Fruit fly (Drosophila melanogaster) whole organism, embryonic: ENCODE measurements around the gene CG17855.
A peak's percentile ranks its signal among the peaks of the same experiment; 100 is the strongest.

ENCODE experiments used
- Atf-2 ChIP-seq: fragments of 200-800 bp; sonication (Bioruptor generic); optimal IDR thresholded peaks from 2 replicates; lab custom pipeline; 2016; ENCODE audit warnings: missing biosample characterization, missing genetic modification characterization
- CG11085 ChIP-seq: fragments of 200-800 bp; sonication (Bioruptor generic); IDR thresholded peaks from 2 replicates; pipeline ENCODE4 v1.3.6; 2022; ENCODE audit warnings: missing biosample characterization, missing genetic modification characterization
- CG1233 ChIP-seq: fragments of 200-800 bp; sonication (Bioruptor generic); optimal IDR thresholded peaks from 4 replicates; lab custom pipeline; 2018; ENCODE audit warnings: missing biosample characterization, mild to moderate bottlenecking, missing genetic modification characterization
- CG12659 ChIP-seq: fragments of 200-800 bp; sonication (Bioruptor generic); optimal IDR thresholded peaks from 3 replicates; lab custom pipeline; 2017; ENCODE audit warnings: mild to moderate bottlenecking, missing biosample characterization, missing genetic modification reagents, missing genetic modification characterization
- CG13424 ChIP-seq: fragments of 200-800 bp; sonication (Bioruptor generic); optimal IDR thresholded peaks from 2 replicates; lab custom pipeline; 2019; ENCODE audit warnings: missing biosample characterization, mild to moderate bottlenecking, missing genetic modification characterization, moderate library complexity
- CG14965 ChIP-seq: fragments of 200-800 bp; sonication (Bioruptor generic); optimal IDR thresholded peaks from 2 replicates; lab custom pipeline; 2016; ENCODE audit warnings: missing biosample characterization, missing genetic modification characterization, borderline replicate concordance
- CG1529 ChIP-seq: fragments of 200-800 bp; sonication (Bioruptor generic); optimal IDR thresholded peaks from 3 replicates; lab custom pipeline; 2018; ENCODE audit warnings: missing biosample characterization, missing genetic modification characterization
- CG15479 ChIP-seq: fragments of 200-800 bp; sonication (Bioruptor generic); optimal IDR thresholded peaks from 3 replicates; lab custom pipeline; 2019; ENCODE audit warnings: missing biosample characterization, mild to moderate bottlenecking, missing genetic modification characterization, moderate library complexity
- CG17186 ChIP-seq: fragments of 200-800 bp; sonication (Bioruptor generic); optimal IDR thresholded peaks from 3 replicates; lab custom pipeline; 2017; ENCODE audit warnings: missing biosample characterization, missing genetic modification reagents, missing genetic modification characterization
- CG18262 ChIP-seq: fragments of 200-800 bp; optimal IDR thresholded peaks from 3 replicates; lab custom pipeline; 2019; ENCODE audit warnings: missing biosample characterization, mild to moderate bottlenecking, missing genetic modification characterization, moderate library complexity
- CG18476 ChIP-seq: fragments of 200-800 bp; sonication (Bioruptor generic); optimal IDR thresholded peaks from 2 replicates; lab custom pipeline; 2016; ENCODE audit warnings: missing biosample characterization, mild to moderate bottlenecking, missing genetic modification characterization
- CG31365 ChIP-seq: fragments of 200-800 bp; sonication (Bioruptor generic); optimal IDR thresholded peaks from 2 replicates; lab custom pipeline; 2018; ENCODE audit warnings: missing biosample characterization, mild to moderate bottlenecking, missing genetic modification characterization
- CG32772 ChIP-seq: fragments of 200-800 bp; sonication (Bioruptor generic); IDR thresholded peaks from 2 replicates; pipeline ENCODE4 v1.3.6; 2022; ENCODE audit warnings: missing biosample characterization, missing genetic modification characterization
- CG6683 ChIP-seq: fragments of 200-800 bp; sonication (Bioruptor generic); optimal IDR thresholded peaks from 2 replicates; lab custom pipeline; 2017; ENCODE audit warnings: missing biosample characterization, mild to moderate bottlenecking, missing genetic modification characterization, missing genetic modification reagents
- CG7556 ChIP-seq: fragments of 200-800 bp; sonication (Bioruptor generic); optimal IDR thresholded peaks from 2 replicates; lab custom pipeline; 2017; ENCODE audit warnings: missing biosample characterization, mild to moderate bottlenecking, missing genetic modification characterization
- CG8924 ChIP-seq: fragments of 200-800 bp; optimal IDR thresholded peaks from 3 replicates; lab custom pipeline; 2019; ENCODE audit warnings: missing biosample characterization, mild to moderate bottlenecking, missing genetic modification characterization, moderate library complexity
- CG9932 ChIP-seq: fragments of 200-800 bp; sonication (Bioruptor generic); IDR thresholded peaks from 2 replicates; pipeline ENCODE4 v1.3.6; 2022; ENCODE audit warnings: missing biosample characterization, missing genetic modification characterization
- CkIIα-i1 ChIP-seq: fragments of 200-800 bp; sonication (Bioruptor generic); IDR thresholded peaks from 2 replicates; pipeline ENCODE4 v1.3.6; 2022; ENCODE audit warnings: missing biosample characterization, missing genetic modification characterization
- D19B ChIP-seq: fragments of 200-800 bp; sonication (Bioruptor generic); optimal IDR thresholded peaks from 2 replicates; lab custom pipeline; 2017; ENCODE audit warnings: missing biosample characterization, mild to moderate bottlenecking, missing genetic modification characterization
- Dad ChIP-seq: fragments of 200-800 bp; sonication (Bioruptor generic); optimal IDR thresholded peaks from 3 replicates; lab custom pipeline; 2016; ENCODE audit warnings: missing biosample characterization, missing genetic modification characterization
- E2f1 ChIP-seq: fragments of 200-800 bp; sonication (Bioruptor generic); IDR thresholded peaks from 2 replicates; pipeline ENCODE4 v1.3.6; 2022; ENCODE audit warnings: missing biosample characterization, missing genetic modification characterization
- ERR ChIP-seq: fragments of 200-800 bp; sonication (Bioruptor generic); optimal IDR thresholded peaks from 2 replicates; lab custom pipeline; 2016; ENCODE audit warnings: missing biosample characterization, missing genetic modification characterization
- MTF-1 ChIP-seq: fragments of 200-800 bp; sonication (Bioruptor generic); optimal IDR thresholded peaks from 2 replicates; lab custom pipeline; 2018; ENCODE audit warnings: missing biosample characterization, mild to moderate bottlenecking, missing genetic modification characterization, borderline replicate concordance
- Med ChIP-seq: fragments of 200-800 bp; sonication (Bioruptor generic); peaks from one replicate; lab custom pipeline; 2016; ENCODE audit warnings: missing biosample characterization, missing genetic modification characterization, mild to moderate bottlenecking, inconsistent platforms, moderate library complexity
- Oaz ChIP-seq: fragments of 200-800 bp; sonication (Bioruptor generic); IDR thresholded peaks from 2 replicates; pipeline ENCODE4 v1.3.6; 2022; ENCODE audit warnings: missing biosample characterization, missing genetic modification characterization
- Ravus ChIP-seq: fragments of 200-800 bp; sonication (Bioruptor generic); IDR thresholded peaks from 2 replicates; pipeline ENCODE4 v1.3.6; 2022; ENCODE audit warnings: missing biosample characterization, missing genetic modification characterization
- Six4 ChIP-seq: fragments of 200-800 bp; sonication (Bioruptor generic); optimal IDR thresholded peaks from 2 replicates; lab custom pipeline; 2016; ENCODE audit warnings: missing biosample characterization, missing genetic modification characterization
- Sox100B ChIP-seq: fragments of 200-800 bp; sonication (Bioruptor generic); optimal IDR thresholded peaks from 3 replicates; lab custom pipeline; 2018; ENCODE audit warnings: missing biosample characterization, mild to moderate bottlenecking, missing genetic modification characterization
- bowl ChIP-seq: fragments of 200-800 bp; sonication (Bioruptor generic); IDR thresholded peaks from 2 replicates; pipeline ENCODE4 v1.3.6; 2022; ENCODE audit warnings: missing biosample characterization, missing genetic modification characterization
- chif ChIP-seq, 2 experiments: fragments of 200-800 bp; sonication (Bioruptor generic); optimal IDR thresholded peaks; 3 replicates each; lab custom pipeline; 2016; ENCODE audit warnings: missing biosample characterization in 2 of 2, missing genetic modification characterization in 2 of 2
- cwo ChIP-seq: fragments of 200-800 bp; sonication (Bioruptor generic); optimal IDR thresholded peaks from 3 replicates; lab custom pipeline; 2017; ENCODE audit warnings: missing biosample characterization, missing genetic modification characterization, mild to moderate bottlenecking, moderate library complexity, missing genetic modification reagents
- danr ChIP-seq: fragments of 200-800 bp; sonication (Bioruptor generic); IDR thresholded peaks from 2 replicates; pipeline ENCODE4 v1.3.6; 2022; ENCODE audit warnings: missing biosample characterization, missing genetic modification characterization
- dpn ChIP-seq, 2 experiments: fragments of 200-800 bp; sonication (Bioruptor generic); optimal IDR thresholded peaks; 3 replicates each; lab custom pipeline; 2016; ENCODE audit warnings: missing biosample characterization in 2 of 2, missing genetic modification characterization in 2 of 2
- gt ChIP-seq: fragments of 200-800 bp; sonication (Bioruptor generic); IDR thresholded peaks from 2 replicates; pipeline ENCODE4 v1.3.6; 2022; ENCODE audit warnings: missing biosample characterization, missing genetic modification characterization
- hkb ChIP-seq, 2 experiments: fragments of 200-800 bp in 1 of 2; fragments of >200 bp in 1 of 2; sonication (Bioruptor generic) in 1 of 2; IDR thresholded peaks in 1 of 2; optimal IDR thresholded peaks in 1 of 2; 2 replicates each; pipeline versions ENCODE4 v1.3.6 to Lab custom; 2017 to 2022; ENCODE audit warnings: missing biosample characterization in 1 of 2, missing genetic modification characterization in 1 of 2
- ind ChIP-seq: fragments of 200-800 bp; sonication (Bioruptor generic); optimal IDR thresholded peaks from 3 replicates; lab custom pipeline; 2016; ENCODE audit warnings: missing biosample characterization, missing genetic modification characterization
- kay ChIP-seq: fragments of 200-800 bp; sonication (Bioruptor generic); optimal IDR thresholded peaks from 2 replicates; lab custom pipeline; 2016; ENCODE audit warnings: missing biosample characterization, missing genetic modification characterization
- lilli ChIP-seq: fragments of 200-800 bp; sonication (Bioruptor generic); optimal IDR thresholded peaks from 3 replicates; lab custom pipeline; 2016; ENCODE audit warnings: missing biosample characterization, missing genetic modification characterization
- lola ChIP-seq, 3 experiments: fragments of >200 bp in 2 of 3; fragments of 200-800 bp in 1 of 3; sonication (Bioruptor generic) in 1 of 3; optimal IDR thresholded peaks; 2 replicates each; lab custom pipeline; 2017 to 2019; ENCODE audit warnings: missing biosample characterization in 3 of 3, missing genetic modification characterization in 3 of 3, mild to moderate bottlenecking in 1 of 3, moderate library complexity in 1 of 3
- lov ChIP-seq, 2 experiments: fragments of 200-800 bp in 1 of 2; fragments of >200 bp in 1 of 2; sonication (Bioruptor generic) in 1 of 2; IDR thresholded peaks in 1 of 2; optimal IDR thresholded peaks in 1 of 2; 2 replicates in 1 of 2; 3 replicates in 1 of 2; pipeline versions ENCODE4 v1.3.6 to Lab custom; 2017 to 2022; ENCODE audit warnings: missing biosample characterization in 1 of 2, missing genetic modification characterization in 1 of 2
- pan ChIP-seq, 4 experiments: fragments of >200 bp in 3 of 4; fragments of 200-800 bp in 1 of 4; sonication (Bioruptor generic) in 1 of 4; optimal IDR thresholded peaks in 3 of 4; IDR thresholded peaks in 1 of 4; 2 replicates each; pipeline versions ENCODE4 v1.3.6 to Lab custom; 2017 to 2022; ENCODE audit warnings: missing biosample characterization in 2 of 4, missing genetic modification characterization in 2 of 4, mixed read lengths in 1 of 4
- pfk ChIP-seq: fragments of 200-800 bp; sonication (Bioruptor generic); optimal IDR thresholded peaks from 2 replicates; lab custom pipeline; 2018; ENCODE audit warnings: missing biosample characterization, mild to moderate bottlenecking, missing genetic modification characterization, moderate library complexity
- schlank ChIP-seq: fragments of 200-800 bp; sonication (Bioruptor generic); optimal IDR thresholded peaks from 2 replicates; lab custom pipeline; 2018; ENCODE audit warnings: missing biosample characterization, mild to moderate bottlenecking, missing genetic modification characterization
- slou ChIP-seq: fragments of 200-800 bp; sonication (Bioruptor generic); optimal IDR thresholded peaks from 3 replicates; lab custom pipeline; 2016; ENCODE audit warnings: missing biosample characterization, missing genetic modification characterization
- slp2 ChIP-seq: fragments of 200-800 bp; sonication (Bioruptor generic); optimal IDR thresholded peaks from 2 replicates; lab custom pipeline; 2016; ENCODE audit warnings: missing biosample characterization, missing genetic modification characterization
- tna ChIP-seq: fragments of 200-800 bp; sonication (Bioruptor generic); IDR thresholded peaks from 2 replicates; pipeline ENCODE4 v1.3.6; 2022; ENCODE audit warnings: missing biosample characterization, missing genetic modification characterization; ENCODE audit not compliant: partially characterized antibody
- toy ChIP-seq: fragments of 200-800 bp; sonication (Bioruptor generic); IDR thresholded peaks from 2 replicates; pipeline ENCODE4 v1.3.6; 2022; ENCODE audit warnings: missing biosample characterization, missing genetic modification characterization
- trem ChIP-seq: fragments of 200-800 bp; optimal IDR thresholded peaks from 3 replicates; lab custom pipeline; 2019; ENCODE audit warnings: missing biosample characterization, mild to moderate bottlenecking, missing genetic modification characterization, moderate library complexity
- twi ChIP-seq: fragments of 200-800 bp; optimal IDR thresholded peaks from 2 replicates; lab custom pipeline; 2019; ENCODE audit warnings: missing biosample characterization, mild to moderate bottlenecking, missing genetic modification characterization, moderate library complexity

CG17855 gene

dm6 chr2L:9490788-9491187 is 49.5 kb upstream of the CG17855 start (continued):
- no peak for TF ChIP-seq lov (optimal IDR thresholded peaks at IDR 0.05; lab: Kevin White, UChicago)
- peak; percentile 83; the same call in 2 of the 3 replicates for TF ChIP-seq lov (GFP tag; IDR thresholded peaks at IDR 0.05; lab: Robert Waterston, UW)
- no peak for TF ChIP-seq CG15479 (GFP tag; lab: Kevin White, UChicago)
- TF ChIP-seq pan (optimal IDR thresholded peaks at IDR 0.05; lab: Kevin White, UChicago): no peak
- TF ChIP-seq pan (GFP tag; optimal IDR thresholded peaks at IDR 0.05 in 1 of 2, IDR thresholded peaks at IDR 0.05 in 1 of 2): peak in 1 of 2 experiments; percentile 77
- no peak for TF ChIP-seq danr
- peak; percentile 12 for TF ChIP-seq Dad (GFP tag; lab: Kevin White, UChicago)
- TF ChIP-seq CG32772: 0 out of 2 replicates have a peak, but pooled peaks have one; percentile 12
- TF ChIP-seq Med (GFP tag; lab: Kevin White, UChicago): peak; percentile 96
- no peak for TF ChIP-seq CG9932 (GFP tag; lab: Robert Waterston, UW)
- no peak for TF ChIP-seq CkIIα-i1
- TF ChIP-seq cwo (GFP tag; lab: Kevin White, UChicago): peak; percentile 40
- TF ChIP-seq schlank (tag; lab: Kevin White, UChicago): peak; percentile 48
- no peak for TF ChIP-seq slp2
- TF ChIP-seq CG17186 (GFP tag; lab: Kevin White, UChicago): no peak
- TF ChIP-seq lola (GFP tag; optimal IDR thresholded peaks at IDR 0.05; lab: Kevin White, UChicago): no peak
- no peak for TF ChIP-seq CG12659 (GFP tag; lab: Kevin White, UChicago)
- peak; percentile 30; the same call in 1 of the 2 replicates for TF ChIP-seq Oaz
- peak; percentile 1 for TF ChIP-seq CG18476 (GFP tag; lab: Kevin White, UChicago)
- no peak; the same call in 1 of the 2 replicates for TF ChIP-seq gt (GFP tag; lab: Robert Waterston, UW)
- TF ChIP-seq Ravus (GFP tag; lab: Robert Waterston, UW): no peak
- TF ChIP-seq MTF-1 (GFP tag; lab: Kevin White, UChicago): peak; percentile 81
- TF ChIP-seq lilli (GFP tag; lab: Kevin White, UChicago): no peak
- peak; percentile 48 for TF ChIP-seq CG18262
- TF ChIP-seq slou (GFP tag; lab: Kevin White, UChicago): no peak
- peak; percentile 11 for TF ChIP-seq trem (tag; lab: Kevin White, UChicago)
- TF ChIP-seq CG1233 (GFP tag; lab: Kevin White, UChicago): peak; percentile 70
- no peak for TF ChIP-seq CG1529 (GFP tag; lab: Kevin White, UChicago)
- peak; percentile 45; the same call in 1 of the 2 replicates for TF ChIP-seq CG11085 (GFP tag; lab: Robert Waterston, UW)
- TF ChIP-seq bowl (GFP tag; lab: Robert Waterston, UW): no peak
- TF ChIP-seq CG13424: no peak
- no peak for TF ChIP-seq twi (tag; lab: Kevin White, UChicago)
- 0 out of 2 replicates have a peak, but pooled peaks have one; percentile 43 for TF ChIP-seq E2f1 (GFP tag; lab: Robert Waterston, UW)
- no peak for TF ChIP-seq CG7556 (GFP tag; lab: Kevin White, UChicago)
- TF ChIP-seq ERR (GFP tag; lab: Kevin White, UChicago): no peak
- TF ChIP-seq Atf-2 (GFP tag; lab: Kevin White, UChicago): peak; percentile 34
- TF ChIP-seq CG6683 (GFP tag; lab: Kevin White, UChicago): peak; percentile 66
- TF ChIP-seq dpn (GFP tag; optimal IDR thresholded peaks at IDR 0.05; lab: Kevin White, UChicago): peak; percentile 10 to 31
- no peak for TF ChIP-seq tna
- TF ChIP-seq chif (GFP tag; optimal IDR thresholded peaks at IDR 0.05; lab: Kevin White, UChicago): no peak
- TF ChIP-seq CG14965 (GFP tag; lab: Kevin White, UChicago): no peak
- TF ChIP-seq Sox100B (GFP tag; lab: Kevin White, UChicago): peak; percentile 62
- peak; percentile 27 for TF ChIP-seq ind (GFP tag; lab: Kevin White, UChicago)
- TF ChIP-seq CG31365: peak; percentile 62
- TF ChIP-seq pfk (GFP tag; lab: Kevin White, UChicago): peak; percentile 67
- TF ChIP-seq hkb (optimal IDR thresholded peaks at IDR 0.05; lab: Kevin White, UChicago): no peak
- peak; percentile 82 for TF ChIP-seq hkb (GFP tag; IDR thresholded peaks at IDR 0.05; lab: Robert Waterston, UW)
- no peak for TF ChIP-seq CG8924
- TF ChIP-seq kay (GFP tag; lab: Kevin White, UChicago): no peak
- no peak for TF ChIP-seq toy (GFP tag; lab: Robert Waterston, UW)
- peak; percentile 33 for TF ChIP-seq D19B
- TF ChIP-seq Six4 (GFP tag; lab: Kevin White, UChicago): no peak
